Worm (Caenorhabditis elegans): ENCODE results near the gene fbxa-98.

DNA sequence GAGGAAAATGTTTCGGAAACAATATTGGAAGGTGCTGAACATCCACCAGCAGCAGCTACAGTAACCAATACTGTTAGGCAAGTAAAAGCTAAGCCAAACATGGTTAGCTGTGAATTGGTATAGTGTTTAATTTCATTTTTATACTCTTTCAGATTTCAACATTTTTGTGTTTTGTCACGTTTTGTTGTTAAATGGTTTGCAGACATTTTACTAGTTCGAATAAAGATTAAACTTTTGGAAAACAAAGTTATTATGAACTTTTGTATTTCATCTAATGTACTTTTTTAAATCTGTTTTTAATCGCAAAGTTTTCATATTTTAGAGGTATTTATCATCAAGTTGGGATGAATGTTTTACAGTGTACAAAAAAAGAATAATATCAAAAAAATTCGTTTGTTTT, 17.0 kb downstream of the fbxa-98 start, which contains the start of gene C08F11.17:
- TF ChIP-seq nhr-11 (tag; optimal IDR thresholded peaks at IDR 0.05) (no peak), tbx-2 (tag; optimal IDR thresholded peaks at IDR 0.05) (no peak)
